Fruit fly (Drosophila melanogaster) whole organism, embryonic: ENCODE results near the gene CG12420.

Experiments
- Ada2b ChIP-seq: fragments of 200-800 bp; sonication (Bioruptor generic); IDR thresholded peaks from 2 replicates; pipeline ENCODE4 v1.3.6; 2022; ENCODE audit warnings: missing biosample characterization, missing genetic modification characterization
- Bdp1 ChIP-seq: fragments of 200-800 bp; sonication (Bioruptor generic); optimal IDR thresholded peaks from 3 replicates; lab custom pipeline; 2016; ENCODE audit warnings: missing biosample characterization, missing genetic modification characterization
- CG10267 ChIP-seq: fragments of 200-800 bp; sonication (Bioruptor generic); optimal IDR thresholded peaks from 2 replicates; lab custom pipeline; 2018; ENCODE audit warnings: missing biosample characterization, mild to moderate bottlenecking, missing genetic modification characterization, moderate library complexity
- CG10462 ChIP-seq: fragments of 200-800 bp; sonication (Bioruptor generic); optimal IDR thresholded peaks from 2 replicates; lab custom pipeline; 2016; ENCODE audit warnings: missing biosample characterization, missing genetic modification characterization
- CG11504 ChIP-seq: fragments of 200-800 bp; sonication (Bioruptor generic); optimal IDR thresholded peaks from 3 replicates; lab custom pipeline; 2019; ENCODE audit warnings: missing biosample characterization, mild to moderate bottlenecking, missing genetic modification characterization, moderate library complexity
- CG12071 ChIP-seq: fragments of 200-800 bp; sonication (Bioruptor generic); optimal IDR thresholded peaks from 3 replicates; lab custom pipeline; 2018; ENCODE audit warnings: missing biosample characterization, mild to moderate bottlenecking, missing genetic modification characterization
- CG12104 ChIP-seq: fragments of 200-800 bp; sonication (Bioruptor generic); optimal IDR thresholded peaks from 3 replicates; lab custom pipeline; 2016; ENCODE audit warnings: missing biosample characterization, missing genetic modification characterization
- CG16779 ChIP-seq: fragments of 200-800 bp; sonication (Bioruptor generic); IDR thresholded peaks from 2 replicates; pipeline ENCODE4 v1.3.6; 2022; ENCODE audit warnings: missing biosample characterization, missing genetic modification characterization
- CG18599 ChIP-seq: fragments of 200-800 bp; sonication (Bioruptor generic); optimal IDR thresholded peaks from 3 replicates; lab custom pipeline; 2017; ENCODE audit warnings: missing biosample characterization, missing genetic modification characterization, mild to moderate bottlenecking, moderate library complexity, missing genetic modification reagents
- CG2120 ChIP-seq: fragments of 200-800 bp; sonication (Bioruptor generic); optimal IDR thresholded peaks from 3 replicates; lab custom pipeline; 2016; ENCODE audit warnings: missing biosample characterization, missing genetic modification characterization
- CG31365 ChIP-seq: fragments of 200-800 bp; sonication (Bioruptor generic); optimal IDR thresholded peaks from 2 replicates; lab custom pipeline; 2018; ENCODE audit warnings: missing biosample characterization, mild to moderate bottlenecking, missing genetic modification characterization
- CG31441 ChIP-seq: fragments of 200-800 bp; sonication (Bioruptor generic); IDR thresholded peaks from 2 replicates; pipeline ENCODE4 v1.3.6; 2022; ENCODE audit warnings: missing biosample characterization, missing genetic modification characterization
- CG34422 ChIP-seq: fragments of 200-800 bp; sonication (Bioruptor generic); IDR thresholded peaks from 3 replicates; pipeline ENCODE4 v1.3.6; 2022; ENCODE audit warnings: missing biosample characterization, missing genetic modification characterization
- CG6175 ChIP-seq: fragments of 200-800 bp; sonication (Bioruptor generic); IDR thresholded peaks from 3 replicates; pipeline ENCODE4 v1.3.6; 2022; ENCODE audit warnings: missing biosample characterization, missing genetic modification characterization
- CG6654 ChIP-seq: fragments of 200-800 bp; sonication (Bioruptor generic); optimal IDR thresholded peaks from 2 replicates; lab custom pipeline; 2017; ENCODE audit warnings: missing biosample characterization, mild to moderate bottlenecking, missing genetic modification characterization
- CG7372 ChIP-seq: fragments of 200-800 bp; sonication (Bioruptor generic); IDR thresholded peaks from 2 replicates; pipeline ENCODE4 v1.3.6; 2022; ENCODE audit warnings: missing biosample characterization, missing genetic modification characterization
- CG8944 ChIP-seq: fragments of 200-800 bp; sonication (Bioruptor generic); optimal IDR thresholded peaks from 3 replicates; lab custom pipeline; 2016; ENCODE audit warnings: missing biosample characterization, missing genetic modification characterization
- CG9932 ChIP-seq: fragments of 200-800 bp; sonication (Bioruptor generic); IDR thresholded peaks from 2 replicates; pipeline ENCODE4 v1.3.6; 2022; ENCODE audit warnings: missing biosample characterization, missing genetic modification characterization
- CHES-1-like ChIP-seq: fragments of 200-800 bp; sonication (Bioruptor generic); optimal IDR thresholded peaks from 2 replicates; lab custom pipeline; 2016; ENCODE audit warnings: missing biosample characterization, missing genetic modification characterization
- Camta ChIP-seq: fragments of 200-800 bp; sonication (Bioruptor generic); optimal IDR thresholded peaks from 2 replicates; lab custom pipeline; 2016; ENCODE audit warnings: missing biosample characterization, missing genetic modification characterization
- CrebB ChIP-seq: fragments of 200-800 bp; sonication (Bioruptor generic); optimal IDR thresholded peaks from 3 replicates; lab custom pipeline; 2018; ENCODE audit warnings: missing biosample characterization, mild to moderate bottlenecking, missing genetic modification characterization
- ERR ChIP-seq: fragments of 200-800 bp; sonication (Bioruptor generic); optimal IDR thresholded peaks from 2 replicates; lab custom pipeline; 2016; ENCODE audit warnings: missing biosample characterization, missing genetic modification characterization
- Hr51 ChIP-seq, 2 experiments: fragments of 200-800 bp; sonication (Bioruptor generic); optimal IDR thresholded peaks; 2 replicates in 1 of 2; 3 replicates in 1 of 2; lab custom pipeline; 2016 to 2018; ENCODE audit warnings: missing biosample characterization in 2 of 2, missing genetic modification characterization in 2 of 2, mild to moderate bottlenecking in 1 of 2, moderate library complexity in 1 of 2
- Kr ChIP-seq: fragments of 200-800 bp; sonication (Bioruptor generic); optimal IDR thresholded peaks from 2 replicates; lab custom pipeline; 2017; ENCODE audit warnings: missing biosample characterization, mild to moderate bottlenecking, missing genetic modification characterization
- MBD-R2 ChIP-seq: fragments of 200-800 bp; sonication (Bioruptor generic); IDR thresholded peaks from 2 replicates; pipeline ENCODE4 v1.3.6; 2022; ENCODE audit warnings: missing biosample characterization, missing genetic modification characterization
- Meics ChIP-seq: fragments of 200-800 bp; sonication (Bioruptor generic); optimal IDR thresholded peaks from 2 replicates; lab custom pipeline; 2017; ENCODE audit warnings: missing biosample characterization, mild to moderate bottlenecking, missing genetic modification characterization
- Mes4 ChIP-seq: fragments of 200-800 bp; sonication (Bioruptor generic); optimal IDR thresholded peaks from 2 replicates; lab custom pipeline; 2016; ENCODE audit warnings: missing biosample characterization, missing genetic modification characterization
- Nf-YC ChIP-seq: fragments of 200-800 bp; optimal IDR thresholded peaks from 3 replicates; lab custom pipeline; 2019; ENCODE audit warnings: missing biosample characterization, mild to moderate bottlenecking, missing genetic modification characterization, moderate library complexity
- Sin3A ChIP-seq: fragments of >200 bp; optimal IDR thresholded peaks from 2 replicates; lab custom pipeline; 2018
- abd-A ChIP-seq: fragments of 200-800 bp; sonication (Bioruptor generic); optimal IDR thresholded peaks from 3 replicates; lab custom pipeline; 2019; ENCODE audit warnings: missing biosample characterization, mild to moderate bottlenecking, missing genetic modification characterization, moderate library complexity
- cad ChIP-seq: fragments of >200 bp; optimal IDR thresholded peaks from 2 replicates; lab custom pipeline; 2017; ENCODE audit warnings: missing biosample characterization, missing genetic modification characterization
- corto ChIP-seq: fragments of 200-800 bp; sonication (Bioruptor generic); optimal IDR thresholded peaks from 2 replicates; lab custom pipeline; 2016; ENCODE audit warnings: missing biosample characterization, mild to moderate bottlenecking, missing genetic modification characterization, moderate library complexity
- dpn ChIP-seq, 2 experiments: fragments of 200-800 bp; sonication (Bioruptor generic); optimal IDR thresholded peaks; 3 replicates each; lab custom pipeline; 2016; ENCODE audit warnings: missing biosample characterization in 2 of 2, missing genetic modification characterization in 2 of 2
- ewg ChIP-seq: fragments of 200-800 bp; sonication (Bioruptor generic); optimal IDR thresholded peaks from 3 replicates; lab custom pipeline; 2017; ENCODE audit warnings: mild to moderate bottlenecking, missing biosample characterization, missing genetic modification reagents, missing genetic modification characterization
- fd64A ChIP-seq: fragments of 200-800 bp; sonication (Bioruptor generic); optimal IDR thresholded peaks from 3 replicates; lab custom pipeline; 2018; ENCODE audit warnings: missing biosample characterization, mild to moderate bottlenecking, missing genetic modification characterization
- gcm ChIP-seq: fragments of 200-800 bp; sonication (Bioruptor generic); optimal IDR thresholded peaks from 2 replicates; lab custom pipeline; 2019; ENCODE audit warnings: missing biosample characterization, mild to moderate bottlenecking, missing genetic modification characterization, moderate library complexity
- h ChIP-seq: fragments of >200 bp; optimal IDR thresholded peaks from 2 replicates; lab custom pipeline; 2017
- hb ChIP-seq: fragments of 200-800 bp; sonication (Bioruptor generic); IDR thresholded peaks from 3 replicates; pipeline ENCODE4 v1.3.6; 2022; ENCODE audit warnings: missing biosample characterization, missing genetic modification characterization; ENCODE audit not compliant: partially characterized antibody
- hbn ChIP-seq: fragments of 200-800 bp; sonication (Bioruptor generic); IDR thresholded peaks from 2 replicates; pipeline ENCODE4 v1.3.6; 2022; ENCODE audit warnings: missing biosample characterization, missing genetic modification characterization; ENCODE audit not compliant: partially characterized antibody
- jumu ChIP-seq: fragments of 200-800 bp; sonication (Bioruptor generic); optimal IDR thresholded peaks from 3 replicates; lab custom pipeline; 2016; ENCODE audit warnings: missing biosample characterization, missing genetic modification characterization
- klu ChIP-seq: fragments of 200-800 bp; sonication (Bioruptor generic); IDR thresholded peaks from 2 replicates; pipeline ENCODE4 v1.3.6; 2022; ENCODE audit warnings: missing biosample characterization, missing genetic modification characterization
- knrl ChIP-seq: fragments of 200-800 bp; sonication (Bioruptor generic); IDR thresholded peaks from 3 replicates; pipeline ENCODE4 v1.3.6; 2022; ENCODE audit warnings: missing biosample characterization, missing genetic modification characterization; ENCODE audit not compliant: partially characterized antibody
- ro ChIP-seq: fragments of 200-800 bp; sonication (Bioruptor generic); IDR thresholded peaks from 2 replicates; pipeline ENCODE4 v1.3.6; 2022; ENCODE audit warnings: missing biosample characterization, missing genetic modification characterization
- run ChIP-seq: fragments of 200-800 bp; sonication (Bioruptor generic); optimal IDR thresholded peaks from 3 replicates; lab custom pipeline; 2018; ENCODE audit warnings: missing biosample characterization, mild to moderate bottlenecking, missing genetic modification characterization
- sc ChIP-seq, 3 experiments: fragments of >200 bp in 2 of 3; fragments of 200-800 bp in 1 of 3; sonication (Bioruptor generic) in 1 of 3; optimal IDR thresholded peaks; 2 replicates in 2 of 3; 3 replicates in 1 of 3; lab custom pipeline; 2017; ENCODE audit warnings: mild to moderate bottlenecking in 1 of 3, missing biosample characterization in 1 of 3, missing genetic modification characterization in 1 of 3, missing genetic modification reagents in 1 of 3
- scrt ChIP-seq: fragments of 200-800 bp; sonication (Bioruptor generic); optimal IDR thresholded peaks from 2 replicates; lab custom pipeline; 2018; ENCODE audit warnings: missing biosample characterization, mild to moderate bottlenecking, missing genetic modification characterization, moderate library complexity
- sens ChIP-seq: fragments of 200-800 bp; sonication (Bioruptor generic); peaks from one replicate; lab custom pipeline; 2016; ENCODE audit warnings: missing biosample characterization, missing genetic modification characterization
- slp2 ChIP-seq: fragments of 200-800 bp; sonication (Bioruptor generic); optimal IDR thresholded peaks from 2 replicates; lab custom pipeline; 2016; ENCODE audit warnings: missing biosample characterization, missing genetic modification characterization
- so ChIP-seq: fragments of 200-800 bp; sonication (Bioruptor generic); IDR thresholded peaks from 3 replicates; pipeline ENCODE4 v1.3.6; 2022; ENCODE audit warnings: missing biosample characterization, missing genetic modification characterization
- tgo ChIP-seq: fragments of 200-800 bp; sonication (Bioruptor generic); IDR thresholded peaks from 3 replicates; pipeline ENCODE4 v1.3.6; 2022; ENCODE audit warnings: missing biosample characterization, missing genetic modification characterization
- unpg ChIP-seq: fragments of 200-800 bp; sonication (Bioruptor generic); optimal IDR thresholded peaks from 3 replicates; lab custom pipeline; 2018; ENCODE audit warnings: missing biosample characterization, mild to moderate bottlenecking, missing genetic modification characterization, moderate library complexity
- vvl ChIP-seq: fragments of 200-800 bp; sonication (Bioruptor generic); IDR thresholded peaks from 2 replicates; pipeline ENCODE4 v1.3.6; 2022; ENCODE audit warnings: missing biosample characterization, missing genetic modification characterization

The CG12420 gene

DNA sequence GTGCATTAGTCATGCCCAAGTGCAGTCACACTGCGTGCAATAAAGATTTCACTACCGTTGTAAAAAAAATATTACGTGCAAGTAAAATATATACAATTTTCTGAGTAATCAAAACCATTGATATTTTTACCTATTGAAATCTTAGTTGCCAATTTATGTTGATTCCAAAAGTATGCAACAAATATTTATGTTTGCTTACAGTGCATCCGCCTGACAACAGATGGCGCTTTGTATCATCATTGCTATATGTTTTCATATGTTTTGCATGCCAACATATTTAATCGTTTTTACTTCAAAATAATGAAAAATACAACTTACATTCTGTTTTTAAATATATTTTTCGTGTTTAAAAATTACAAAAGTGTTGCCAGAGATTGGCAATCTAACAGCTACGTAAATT lies 18.9 kb upstream of the CG12420 start (continued):
- TF ChIP-seq Mes4 (GFP tag; lab: Kevin White, UChicago) (peak; percentile 46), Meics (GFP tag; lab: Kevin White, UChicago) (peak; percentile 33), ro (GFP tag; lab: Robert Waterston, UW) (no peak), unpg (GFP tag; lab: Kevin White, UChicago) (peak; percentile 56), Bdp1 (GFP tag; lab: Kevin White, UChicago) (no peak), Kr (GFP tag; lab: Kevin White, UChicago) (peak; percentile 0), CG10462 (no peak), CG11504 (peak; percentile 40), run (tag; lab: Kevin White, UChicago) (no peak), CG2120 (GFP tag; lab: Kevin White, UChicago) (no peak), CG31365 (no peak), CG18599 (no peak), sens (peak; percentile 87), Ada2b (GFP tag; lab: Robert Waterston, UW) (no peak), CG8944 (no peak), h (lab: Kevin White, UChicago) (no peak), MBD-R2 (GFP tag; lab: Robert Waterston, UW) (no peak), CrebB (tag; lab: Kevin White, UChicago) (no peak), knrl (GFP tag; lab: Robert Waterston, UW) (peak; percentile 42; the same call in 1 of the 3 replicates), Nf-YC (tag; lab: Kevin White, UChicago) (no peak), scrt (GFP tag; lab: Kevin White, UChicago) (no peak), Sin3A (no peak), CG6654 (no peak), ewg (GFP tag; lab: Kevin White, UChicago) (no peak), klu (no peak), CG7372 (0 out of 2 replicates have a peak, but pooled peaks have one; percentile 12), CHES-1-like (no peak), CG12071 (GFP tag; lab: Kevin White, UChicago) (peak; percentile 33), corto (GFP tag; lab: Kevin White, UChicago) (no peak), CG6175 (no peak), cad (GFP tag; lab: Kevin White, UChicago) (no peak), jumu (no peak), dpn (GFP tag; optimal IDR thresholded peaks at IDR 0.05; lab: Kevin White, UChicago) (peak; percentile 31 to 33), so (GFP tag; lab: Robert Waterston, UW) (peak; percentile 73; the same call in 2 of the 3 replicates), Hr51 (GFP tag; optimal IDR thresholded peaks at IDR 0.05; lab: Kevin White, UChicago) (peak in 1 of 2 experiments; percentile 8), hb (GFP tag; lab: Robert Waterston, UW) (no peak), CG10267 (tag; lab: Kevin White, UChicago) (peak; percentile 33), abd-A (tag; lab: Kevin White, UChicago) (no peak), CG16779 (GFP tag; lab: Robert Waterston, UW) (no peak), slp2 (no peak), gcm (GFP tag; lab: Kevin White, UChicago) (peak; percentile 23), CG12104 (GFP tag; lab: Kevin White, UChicago) (no peak), hbn (no peak), CG31441 (GFP tag; lab: Robert Waterston, UW) (peak; percentile 33; the same call in 1 of the 2 replicates), CG9932 (GFP tag; lab: Robert Waterston, UW) (no peak), tgo (GFP tag; lab: Robert Waterston, UW) (no peak), ERR (GFP tag; lab: Kevin White, UChicago) (no peak), sc (optimal IDR thresholded peaks at IDR 0.05; lab: Kevin White, UChicago) (no peak), sc (GFP tag; optimal IDR thresholded peaks at IDR 0.05; lab: Kevin White, UChicago) (no peak), fd64A (GFP tag; lab: Kevin White, UChicago) (no peak), CG34422 (GFP tag; lab: Robert Waterston, UW) (no peak), vvl (peak; percentile 50), Camta (GFP tag; lab: Kevin White, UChicago) (peak; percentile 29)
